Fruit fly (Drosophila melanogaster) whole organism, embryonic: ENCODE measurements around the gene MtnF.

Source experiments
- Asciz ChIP-seq: fragments of 200-800 bp; sonication (Bioruptor generic); optimal IDR thresholded peaks from 2 replicates; lab custom pipeline; 2017; ENCODE audit warnings: missing biosample characterization, mild to moderate bottlenecking, missing genetic modification characterization, missing genetic modification reagents
- Atf-2 ChIP-seq: fragments of 200-800 bp; sonication (Bioruptor generic); optimal IDR thresholded peaks from 2 replicates; lab custom pipeline; 2016; ENCODE audit warnings: missing biosample characterization, missing genetic modification characterization
- Bdp1 ChIP-seq: fragments of 200-800 bp; sonication (Bioruptor generic); optimal IDR thresholded peaks from 3 replicates; lab custom pipeline; 2016; ENCODE audit warnings: missing biosample characterization, missing genetic modification characterization
- C15 ChIP-seq: fragments of 200-800 bp; sonication (Bioruptor generic); IDR thresholded peaks from 3 replicates; pipeline ENCODE4 v1.3.6; 2022; ENCODE audit warnings: missing biosample characterization, missing genetic modification characterization
- CG10366 ChIP-seq: fragments of 200-800 bp; sonication (Bioruptor generic); IDR thresholded peaks from 2 replicates; pipeline ENCODE4 v1.3.6; 2022; ENCODE audit warnings: missing biosample characterization, missing genetic modification characterization
- CG10431 ChIP-seq: fragments of 200-800 bp; sonication (Bioruptor generic); optimal IDR thresholded peaks from 3 replicates; lab custom pipeline; 2018; ENCODE audit warnings: missing biosample characterization, mild to moderate bottlenecking, missing genetic modification characterization
- CG14050 ChIP-seq: fragments of 200-800 bp; sonication (Bioruptor generic); IDR thresholded peaks from 3 replicates; pipeline ENCODE4 v1.3.6; 2022; ENCODE audit warnings: missing biosample characterization, missing genetic modification characterization
- CG15514 ChIP-seq: fragments of 200-800 bp; sonication (Bioruptor generic); optimal IDR thresholded peaks from 3 replicates; lab custom pipeline; 2017; ENCODE audit warnings: missing biosample characterization, missing genetic modification characterization, mild to moderate bottlenecking, moderate library complexity, missing genetic modification reagents
- CG1603 ChIP-seq: fragments of 200-800 bp; sonication (Bioruptor generic); optimal IDR thresholded peaks from 2 replicates; lab custom pipeline; 2019; ENCODE audit warnings: missing biosample characterization, mild to moderate bottlenecking, missing genetic modification characterization, moderate library complexity
- CG1647 ChIP-seq: fragments of 200-800 bp; sonication (Bioruptor generic); optimal IDR thresholded peaks from 3 replicates; lab custom pipeline; 2016; ENCODE audit warnings: missing biosample characterization, missing genetic modification characterization
- CG16779 ChIP-seq: fragments of 200-800 bp; sonication (Bioruptor generic); IDR thresholded peaks from 2 replicates; pipeline ENCODE4 v1.3.6; 2022; ENCODE audit warnings: missing biosample characterization, missing genetic modification characterization
- CG17829 ChIP-seq: fragments of 200-800 bp; optimal IDR thresholded peaks from 2 replicates; lab custom pipeline; 2019; ENCODE audit warnings: missing biosample characterization, mild to moderate bottlenecking, missing genetic modification characterization, moderate library complexity
- CG2875 ChIP-seq: fragments of 200-800 bp; sonication (Bioruptor generic); optimal IDR thresholded peaks from 2 replicates; lab custom pipeline; 2017; ENCODE audit warnings: missing biosample characterization, mild to moderate bottlenecking, missing genetic modification characterization, missing genetic modification reagents
- CG31441 ChIP-seq: fragments of 200-800 bp; sonication (Bioruptor generic); IDR thresholded peaks from 2 replicates; pipeline ENCODE4 v1.3.6; 2022; ENCODE audit warnings: missing biosample characterization, missing genetic modification characterization
- CG3281 ChIP-seq: fragments of 200-800 bp; sonication (Bioruptor generic); optimal IDR thresholded peaks from 3 replicates; lab custom pipeline; 2017; ENCODE audit warnings: missing biosample characterization, mild to moderate bottlenecking, missing genetic modification characterization
- CG3847 ChIP-seq: fragments of 200-800 bp; sonication (Bioruptor generic); IDR thresholded peaks from 2 replicates; pipeline ENCODE4 v1.3.6; 2022; ENCODE audit warnings: missing biosample characterization, missing genetic modification characterization
- CG4328 ChIP-seq: fragments of 200-800 bp; sonication (Bioruptor generic); optimal IDR thresholded peaks from 3 replicates; lab custom pipeline; 2017; ENCODE audit warnings: missing biosample characterization, missing genetic modification reagents, missing genetic modification characterization
- CG43689 ChIP-seq: fragments of 200-800 bp; sonication (Bioruptor generic); IDR thresholded peaks from 2 replicates; pipeline ENCODE4 v1.3.6; 2022; ENCODE audit warnings: missing biosample characterization, missing genetic modification characterization
- CG4617 ChIP-seq: fragments of 200-800 bp; sonication (Bioruptor generic); optimal IDR thresholded peaks from 3 replicates; lab custom pipeline; 2016; ENCODE audit warnings: missing biosample characterization, missing genetic modification characterization, borderline replicate concordance
- CG5180 ChIP-seq: fragments of 200-800 bp; sonication (Bioruptor generic); optimal IDR thresholded peaks from 3 replicates; lab custom pipeline; 2017; ENCODE audit warnings: missing biosample characterization, missing genetic modification characterization, mild to moderate bottlenecking, moderate library complexity, missing genetic modification reagents
- CG6272 ChIP-seq: fragments of 200-800 bp; sonication (Bioruptor generic); IDR thresholded peaks from 2 replicates; pipeline ENCODE4 v1.3.6; 2022; ENCODE audit warnings: missing biosample characterization, missing genetic modification characterization
- CG6765 ChIP-seq: fragments of 200-800 bp; sonication (Bioruptor generic); optimal IDR thresholded peaks from 3 replicates; lab custom pipeline; 2017; ENCODE audit warnings: missing biosample characterization, mild to moderate bottlenecking, missing genetic modification characterization
- CG7928 ChIP-seq: fragments of 200-800 bp; sonication (Bioruptor generic); optimal IDR thresholded peaks from 2 replicates; lab custom pipeline; 2017; ENCODE audit warnings: missing biosample characterization, mild to moderate bottlenecking, missing genetic modification characterization
- CG7987 ChIP-seq: fragments of 200-800 bp; sonication (Bioruptor generic); optimal IDR thresholded peaks from 2 replicates; lab custom pipeline; 2018; ENCODE audit warnings: missing biosample characterization, mild to moderate bottlenecking, missing genetic modification characterization, moderate library complexity
- CG8089 ChIP-seq: fragments of 200-800 bp; sonication (Bioruptor generic); optimal IDR thresholded peaks from 3 replicates; lab custom pipeline; 2016; ENCODE audit warnings: missing biosample characterization, missing genetic modification characterization
- CG8388 ChIP-seq: fragments of 200-800 bp; sonication (Bioruptor generic); optimal IDR thresholded peaks from 2 replicates; lab custom pipeline; 2019; ENCODE audit warnings: missing biosample characterization, mild to moderate bottlenecking, missing genetic modification characterization, moderate library complexity
- CG8478 ChIP-seq: fragments of >200 bp; optimal IDR thresholded peaks from 2 replicates; lab custom pipeline; 2018
- CG8924 ChIP-seq: fragments of 200-800 bp; optimal IDR thresholded peaks from 3 replicates; lab custom pipeline; 2019; ENCODE audit warnings: missing biosample characterization, mild to moderate bottlenecking, missing genetic modification characterization, moderate library complexity
- D19B ChIP-seq: fragments of 200-800 bp; sonication (Bioruptor generic); optimal IDR thresholded peaks from 2 replicates; lab custom pipeline; 2017; ENCODE audit warnings: missing biosample characterization, mild to moderate bottlenecking, missing genetic modification characterization
- Dp ChIP-seq: fragments of 200-800 bp; sonication (Bioruptor generic); optimal IDR thresholded peaks from 2 replicates; lab custom pipeline; 2018; ENCODE audit warnings: missing biosample characterization, mild to moderate bottlenecking, missing genetic modification characterization, moderate library complexity
- HLH3B ChIP-seq: fragments of 200-800 bp; sonication (Bioruptor generic); IDR thresholded peaks from 2 replicates; pipeline ENCODE4 v1.3.6; 2022; ENCODE audit warnings: missing biosample characterization, missing genetic modification characterization
- Hsf ChIP-seq: fragments of 200-800 bp; sonication (Bioruptor generic); optimal IDR thresholded peaks from 3 replicates; lab custom pipeline; 2016; ENCODE audit warnings: missing biosample characterization, missing genetic modification characterization
- Scr ChIP-seq: fragments of 200-800 bp; sonication (Bioruptor generic); IDR thresholded peaks from 2 replicates; pipeline ENCODE4 v1.3.6; 2022; ENCODE audit warnings: missing biosample characterization, missing genetic modification characterization; ENCODE audit not compliant: partially characterized antibody
- Sox102F ChIP-seq: fragments of 200-800 bp; sonication (Bioruptor generic); optimal IDR thresholded peaks from 2 replicates; lab custom pipeline; 2018; ENCODE audit warnings: missing biosample characterization, mild to moderate bottlenecking, missing genetic modification characterization, moderate library complexity
- Tbp ChIP-seq: fragments of >200 bp; optimal IDR thresholded peaks from 2 replicates; lab custom pipeline; 2018; ENCODE audit warnings: missing biosample characterization, missing genetic modification characterization
- cad ChIP-seq: fragments of >200 bp; optimal IDR thresholded peaks from 2 replicates; lab custom pipeline; 2017; ENCODE audit warnings: missing biosample characterization, missing genetic modification characterization
- chif ChIP-seq, 2 experiments: fragments of 200-800 bp; sonication (Bioruptor generic); optimal IDR thresholded peaks; 3 replicates each; lab custom pipeline; 2016; ENCODE audit warnings: missing biosample characterization in 2 of 2, missing genetic modification characterization in 2 of 2
- crol ChIP-seq: fragments of 200-800 bp; sonication (Bioruptor generic); IDR thresholded peaks from 2 replicates; pipeline ENCODE4 v1.3.6; 2022; ENCODE audit warnings: missing biosample characterization, missing genetic modification characterization
- gcm2 ChIP-seq: fragments of 200-800 bp; sonication (Bioruptor generic); optimal IDR thresholded peaks from 2 replicates; lab custom pipeline; 2016; ENCODE audit warnings: missing biosample characterization, missing genetic modification characterization
- lab ChIP-seq: fragments of 200-800 bp; sonication (Bioruptor generic); optimal IDR thresholded peaks from 3 replicates; lab custom pipeline; 2017; ENCODE audit warnings: missing biosample characterization, missing genetic modification characterization, mild to moderate bottlenecking, moderate library complexity, missing genetic modification reagents
- nerfin-2 ChIP-seq: fragments of 200-800 bp; sonication (Bioruptor generic); IDR thresholded peaks from 2 replicates; pipeline ENCODE4 v1.3.6; 2022; ENCODE audit warnings: missing biosample characterization, missing genetic modification characterization; ENCODE audit not compliant: partially characterized antibody
- onecut ChIP-seq: fragments of 200-800 bp; sonication (Bioruptor generic); IDR thresholded peaks from 2 replicates; pipeline ENCODE4 v1.3.6; 2022; ENCODE audit warnings: missing biosample characterization, missing genetic modification characterization
- pb ChIP-seq: fragments of 200-800 bp; sonication (Bioruptor generic); optimal IDR thresholded peaks from 3 replicates; lab custom pipeline; 2016; ENCODE audit warnings: missing biosample characterization, missing genetic modification characterization
- pho ChIP-seq: fragments of 200-800 bp; sonication (Bioruptor generic); optimal IDR thresholded peaks from 2 replicates; lab custom pipeline; 2016; ENCODE audit warnings: missing biosample characterization, missing genetic modification characterization
- pita ChIP-seq: fragments of 200-800 bp; sonication (Bioruptor generic); optimal IDR thresholded peaks from 2 replicates; lab custom pipeline; 2017; ENCODE audit warnings: missing biosample characterization, mild to moderate bottlenecking, missing genetic modification characterization
- pum ChIP-seq: fragments of 200-800 bp; sonication (Bioruptor generic); optimal IDR thresholded peaks from 2 replicates; lab custom pipeline; 2016; ENCODE audit warnings: missing biosample characterization, missing genetic modification characterization
- ranshi ChIP-seq: fragments of 200-800 bp; sonication (Bioruptor generic); IDR thresholded peaks from 2 replicates; pipeline ENCODE4 v1.3.6; 2022; ENCODE audit warnings: missing biosample characterization, missing genetic modification characterization
- repo ChIP-seq: fragments of 200-800 bp; sonication (Bioruptor generic); optimal IDR thresholded peaks from 2 replicates; lab custom pipeline; 2016; ENCODE audit warnings: missing biosample characterization, missing genetic modification characterization
- scrt ChIP-seq: fragments of 200-800 bp; sonication (Bioruptor generic); optimal IDR thresholded peaks from 2 replicates; lab custom pipeline; 2018; ENCODE audit warnings: missing biosample characterization, mild to moderate bottlenecking, missing genetic modification characterization, moderate library complexity
- so ChIP-seq: fragments of 200-800 bp; sonication (Bioruptor generic); IDR thresholded peaks from 3 replicates; pipeline ENCODE4 v1.3.6; 2022; ENCODE audit warnings: missing biosample characterization, missing genetic modification characterization
- tx ChIP-seq: fragments of 200-800 bp; sonication (Bioruptor generic); optimal IDR thresholded peaks from 2 replicates; lab custom pipeline; 2016; ENCODE audit warnings: missing biosample characterization, missing genetic modification characterization
- z ChIP-seq: fragments of 200-800 bp; sonication (Bioruptor generic); IDR thresholded peaks from 3 replicates; pipeline ENCODE4 v1.3.6; 2022; ENCODE audit warnings: missing biosample characterization, missing genetic modification characterization

The MtnF gene

dm6 chr3R:24654770-24655322, 19.9 kb upstream of the MtnF start, which contains the start of the genes CG31125 and CG6695 (continued):
- TF ChIP-seq CG5180 (GFP tag; lab: Kevin White, UChicago) (no peak), Scr (GFP tag; lab: Robert Waterston, UW) (peak; percentile 85), CG3847 (peak; percentile 56), CG7928 (peak; percentile 17), CG16779 (no peak), HLH3B (GFP tag; lab: Robert Waterston, UW) (no peak), tx (GFP tag; lab: Kevin White, UChicago) (peak; percentile 63), CG6765 (GFP tag; lab: Kevin White, UChicago) (no peak), Tbp (GFP tag; lab: Kevin White, UChicago) (no peak), CG10366 (GFP tag; lab: Robert Waterston, UW) (peak; percentile 28; the same call in 1 of the 2 replicates), C15 (GFP tag; lab: Robert Waterston, UW) (no peak), pum (GFP tag; lab: Kevin White, UChicago) (peak; percentile 52), CG6272 (no peak), pita (no peak), CG17829 (tag; lab: Kevin White, UChicago) (peak; percentile 60), CG2875 (GFP tag; lab: Kevin White, UChicago) (no peak), Sox102F (GFP tag; lab: Kevin White, UChicago) (no peak), Dp (GFP tag; lab: Kevin White, UChicago) (peak; percentile 83), CG4617 (GFP tag; lab: Kevin White, UChicago) (peak; percentile 56), scrt (GFP tag; lab: Kevin White, UChicago) (no peak), Atf-2 (GFP tag; lab: Kevin White, UChicago) (peak; percentile 62), Hsf (GFP tag; lab: Kevin White, UChicago) (peak; percentile 49), CG8478 (lab: Kevin White, UChicago) (no peak), CG10431 (no peak), CG1603 (peak; percentile 73), CG3281 (GFP tag; lab: Kevin White, UChicago) (peak; percentile 31), CG8388 (GFP tag; lab: Kevin White, UChicago) (peak; percentile 12), z (GFP tag; lab: Robert Waterston, UW) (no peak), Asciz (GFP tag; lab: Kevin White, UChicago) (no peak), pho (GFP tag; lab: Kevin White, UChicago) (peak; percentile 70), gcm2 (GFP tag; lab: Kevin White, UChicago) (no peak), D19B (no peak), ranshi (GFP tag; lab: Robert Waterston, UW) (peak; percentile 15; the same call in 1 of the 2 replicates), cad (GFP tag; lab: Kevin White, UChicago) (no peak), CG1647 (GFP tag; lab: Kevin White, UChicago) (peak; percentile 31), CG8924 (tag; lab: Kevin White, UChicago) (peak; percentile 30), chif (GFP tag; optimal IDR thresholded peaks at IDR 0.05; lab: Kevin White, UChicago) (peak; percentile 44 to 65), CG4328 (GFP tag; lab: Kevin White, UChicago) (no peak)
- TF ChIP-seq, all 482 proteins: peak for 223

dm6 chr3R:24651044-24651459, 16.1 kb upstream of the MtnF start:
- TF ChIP-seq so (GFP tag; lab: Robert Waterston, UW): no peak
- TF ChIP-seq Bdp1 (GFP tag; lab: Kevin White, UChicago): no peak
- TF ChIP-seq nerfin-2 (GFP tag; lab: Robert Waterston, UW): no peak
- TF ChIP-seq repo: no peak
- TF ChIP-seq CG8089 (GFP tag; lab: Kevin White, UChicago): no peak
- TF ChIP-seq CG31441 (GFP tag; lab: Robert Waterston, UW): no peak
- TF ChIP-seq CG14050 (GFP tag; lab: Robert Waterston, UW): no peak
- peak; percentile 86 for TF ChIP-seq crol
- peak; percentile 60 for TF ChIP-seq CG15514 (GFP tag; lab: Kevin White, UChicago)
- TF ChIP-seq pb (GFP tag; lab: Kevin White, UChicago): no peak
- no peak for TF ChIP-seq CG43689
- no peak for TF ChIP-seq onecut (GFP tag; lab: Robert Waterston, UW)
- TF ChIP-seq CG7987: no peak
- TF ChIP-seq lab (GFP tag; lab: Kevin White, UChicago): no peak
- TF ChIP-seq Atf-2 (GFP tag; lab: Kevin White, UChicago): no peak
